Worm (Caenorhabditis elegans): ENCODE measurements around the gene spp-19.

- TF ChIP-seq attf-4 (tag; optimal IDR thresholded peaks at IDR 0.05) (no peak), aly-2 (tag; optimal IDR thresholded peaks at IDR 0.05) (no peak), vab-7 (GFP tag; IDR thresholded peaks at IDR 0.05) (no peak)
Measured at ce11 chrV:6558103-6558502, 3.4 kb downstream of the spp-19 start, which contains the start of gene spp-20.

All from whole organism, L4 larva.